Worm (Caenorhabditis elegans) whole organism, L1 larva: Measurements from ENCODE around the gene D1054.18.
A peak's percentile ranks its signal among the peaks of the same experiment; 100 is the strongest.

ENCODE experiments used
- C16A3.4 ChIP-seq: fragments of 150-350 bp; optimal IDR thresholded peaks from 2 replicates; lab custom pipeline; 2014; ENCODE audit warnings: missing biosample characterization, missing genetic modification characterization
- C34B4.2 ChIP-seq: sonication (generic microtip); optimal IDR thresholded peaks from 2 replicates; lab custom pipeline; 2017; ENCODE audit warnings: mild to moderate bottlenecking, missing genetic modification characterization, missing compliant biosample characterization
- F16B12.6 ChIP-seq: fragments of 150-350 bp; optimal IDR thresholded peaks from 2 replicates; lab custom pipeline; 2014; ENCODE audit warnings: missing biosample characterization, missing genetic modification characterization
- Y116A8C.19 ChIP-seq: sonication (generic microtip); optimal IDR thresholded peaks from 2 replicates; lab custom pipeline; 2016; ENCODE audit warnings: missing compliant biosample characterization, missing genetic modification characterization, borderline replicate concordance
- aha-1 ChIP-seq: fragments of 150-350 bp; optimal IDR thresholded peaks from 2 replicates; lab custom pipeline; 2014; ENCODE audit warnings: missing biosample characterization, missing genetic modification characterization
- aly-2 ChIP-seq: fragments of 150-350 bp; optimal IDR thresholded peaks from 2 replicates; lab custom pipeline; 2014; ENCODE audit warnings: missing biosample characterization, missing genetic modification characterization
- blmp-1 ChIP-seq: fragments of 150-350 bp; optimal IDR thresholded peaks from 2 replicates; lab custom pipeline; 2014; ENCODE audit warnings: missing biosample characterization, missing genetic modification characterization
- ceh-63 ChIP-seq: fragments of 200-800 bp; sonication (Bioruptor generic); optimal IDR thresholded peaks from 2 replicates; lab custom pipeline; 2018; ENCODE audit warnings: mild to moderate bottlenecking, missing genetic modification characterization, missing compliant biosample characterization
- ceh-8 ChIP-seq: fragments of 200-800 bp; sonication (Bioruptor generic); optimal IDR thresholded peaks from 2 replicates; lab custom pipeline; 2018; ENCODE audit warnings: mild to moderate bottlenecking, missing genetic modification characterization, moderate library complexity, missing compliant biosample characterization
- ceh-90 ChIP-seq: sonication (generic microtip); optimal IDR thresholded peaks from 2 replicates; lab custom pipeline; 2016; ENCODE audit warnings: missing genetic modification characterization, missing compliant biosample characterization
- ces-1 ChIP-seq: fragments of 150-350 bp; optimal IDR thresholded peaks from 2 replicates; lab custom pipeline; 2014; ENCODE audit warnings: missing biosample characterization, missing genetic modification reagents, missing genetic modification characterization
- dpl-1 ChIP-seq, 3 experiments: fragments of 150-350 bp in 2 of 3; sonication (generic microtip) in 1 of 3; optimal IDR thresholded peaks; 2 replicates each; lab custom pipeline; 2014 to 2017; ENCODE audit warnings: missing biosample characterization in 3 of 3, missing genetic modification characterization in 3 of 3, missing genetic modification reagents in 3 of 3
- dsc-1 ChIP-seq: sonication (generic microtip); optimal IDR thresholded peaks from 2 replicates; lab custom pipeline; 2016; ENCODE audit warnings: mild to moderate bottlenecking, missing genetic modification characterization, missing compliant biosample characterization
- efl-1 ChIP-seq, 4 experiments: fragments of 150-350 bp; optimal IDR thresholded peaks in 3 of 4; peaks in 1 of 4; 1 replicate in 1 of 4; 2 replicates in 3 of 4; lab custom pipeline; 2014; ENCODE audit warnings: missing biosample characterization in 2 of 4, missing genetic modification characterization in 2 of 4, missing genetic modification reagents in 2 of 4
- efl-3 ChIP-seq: fragments of 200-800 bp; sonication (Bioruptor generic); optimal IDR thresholded peaks from 2 replicates; lab custom pipeline; 2018; ENCODE audit warnings: mild to moderate bottlenecking, missing genetic modification characterization, missing compliant biosample characterization
- ets-5 ChIP-seq: fragments of 200-800 bp; sonication (Bioruptor generic); IDR thresholded peaks from 2 replicates; pipeline ENCODE4 v1.3.6; 2022; ENCODE audit warnings: missing genetic modification characterization, missing compliant biosample characterization
- fkh-10 ChIP-seq: sonication (generic microtip); optimal IDR thresholded peaks from 2 replicates; lab custom pipeline; 2017; ENCODE audit warnings: missing biosample characterization, missing genetic modification reagents, missing genetic modification characterization
- fkh-4 ChIP-seq: sonication (generic microtip); optimal IDR thresholded peaks from 2 replicates; lab custom pipeline; 2016; ENCODE audit warnings: missing compliant biosample characterization, missing genetic modification characterization, borderline replicate concordance
- fkh-8 ChIP-seq: sonication (generic microtip); optimal IDR thresholded peaks from 2 replicates; lab custom pipeline; 2016; ENCODE audit warnings: mild to moderate bottlenecking, missing genetic modification characterization, missing compliant biosample characterization
- fos-1 ChIP-seq: fragments of 150-350 bp; optimal IDR thresholded peaks from 2 replicates; lab custom pipeline; 2014; ENCODE audit warnings: missing biosample characterization, missing genetic modification characterization
- grh-1 ChIP-seq: fragments of 200-800 bp; sonication (Bioruptor generic); IDR thresholded peaks from 2 replicates; pipeline ENCODE4 v1.3.6; 2022; ENCODE audit warnings: missing genetic modification reagents, missing genetic modification characterization, missing compliant biosample characterization
- hlh-4 ChIP-seq: sonication (generic microtip); optimal IDR thresholded peaks from 2 replicates; lab custom pipeline; 2016; ENCODE audit warnings: mild to moderate bottlenecking, missing genetic modification characterization, missing compliant biosample characterization
- hpl-2 ChIP-seq: fragments of 150-350 bp; optimal IDR thresholded peaks from 2 replicates; lab custom pipeline; 2014; ENCODE audit warnings: missing biosample characterization, missing genetic modification reagents, missing genetic modification characterization
- jun-1 ChIP-seq: fragments of 150-350 bp; optimal IDR thresholded peaks from 2 replicates; lab custom pipeline; 2014; ENCODE audit warnings: missing biosample characterization, missing genetic modification reagents, missing genetic modification characterization
- lin-13 ChIP-seq: fragments of 150-350 bp; optimal IDR thresholded peaks from 2 replicates; lab custom pipeline; 2014; ENCODE audit warnings: missing biosample characterization, missing genetic modification reagents, missing genetic modification characterization
- lin-14 ChIP-seq: fragments of 200-800 bp; sonication (Bioruptor generic); optimal IDR thresholded peaks from 2 replicates; lab custom pipeline; 2018; ENCODE audit warnings: mild to moderate bottlenecking, missing genetic modification characterization, moderate library complexity, missing compliant biosample characterization
- lin-15B ChIP-seq: fragments of 150-350 bp; sonication (generic microtip); optimal IDR thresholded peaks from 3 replicates; lab custom pipeline; 2014; ENCODE audit warnings: missing biosample characterization, missing genetic modification characterization
- lin-39 ChIP-seq: fragments of 150-350 bp; optimal IDR thresholded peaks from 2 replicates; lab custom pipeline; 2014; ENCODE audit warnings: missing biosample characterization, missing genetic modification reagents, missing genetic modification characterization
- mab-9 ChIP-seq: fragments of 200-800 bp; sonication (Bioruptor generic); IDR thresholded peaks from 2 replicates; pipeline ENCODE4 v1.3.6; 2022; ENCODE audit warnings: missing genetic modification reagents, missing genetic modification characterization, missing compliant biosample characterization
- mef-2 ChIP-seq: fragments of 150-350 bp; optimal IDR thresholded peaks from 2 replicates; lab custom pipeline; 2014; ENCODE audit warnings: missing biosample characterization, missing genetic modification characterization
- nhr-11 ChIP-seq: fragments of 150-350 bp; optimal IDR thresholded peaks from 2 replicates; lab custom pipeline; 2014; ENCODE audit warnings: missing biosample characterization, missing genetic modification characterization
- nhr-12 ChIP-seq: sonication (generic microtip); optimal IDR thresholded peaks from 2 replicates; lab custom pipeline; 2017; ENCODE audit warnings: missing biosample characterization, missing genetic modification characterization
- nhr-19 ChIP-seq: fragments of 200-800 bp; sonication (Bioruptor generic); conservative IDR thresholded peaks from 2 replicates; pipeline ENCODE4 v1.3.6; 2022; ENCODE audit warnings: missing genetic modification characterization, missing compliant biosample characterization
- nhr-28 ChIP-seq: fragments of 150-350 bp; optimal IDR thresholded peaks from 2 replicates; lab custom pipeline; 2014; ENCODE audit warnings: missing biosample characterization, missing genetic modification characterization
- nhr-71 ChIP-seq: sonication (generic microtip); optimal IDR thresholded peaks from 2 replicates; lab custom pipeline; 2016; ENCODE audit warnings: mild to moderate bottlenecking, missing genetic modification characterization, moderate library complexity, missing compliant biosample characterization
- nhr-76 ChIP-seq: sonication (generic microtip); optimal IDR thresholded peaks from 2 replicates; lab custom pipeline; 2017; ENCODE audit warnings: missing biosample characterization, missing genetic modification characterization
- nhr-77 ChIP-seq: fragments of 150-350 bp; optimal IDR thresholded peaks from 2 replicates; lab custom pipeline; 2014; ENCODE audit warnings: missing biosample characterization, missing genetic modification characterization
- nhr-84 ChIP-seq: sonication (generic microtip); optimal IDR thresholded peaks from 2 replicates; lab custom pipeline; 2017; ENCODE audit warnings: missing biosample characterization, missing genetic modification characterization
- nhr-85 ChIP-seq: sonication (generic microtip); peaks from one replicate; lab custom pipeline; 2016; ENCODE audit warnings: missing genetic modification characterization, inconsistent platforms, missing compliant biosample characterization
- pax-3 ChIP-seq: fragments of 200-800 bp; sonication (Bioruptor generic); optimal IDR thresholded peaks from 2 replicates; lab custom pipeline; 2018; ENCODE audit warnings: mild to moderate bottlenecking, missing genetic modification characterization, moderate library complexity, missing compliant biosample characterization
- pqm-1 ChIP-seq: sonication (generic microtip); optimal IDR thresholded peaks from 3 replicates; lab custom pipeline; 2017; ENCODE audit warnings: missing biosample characterization, missing genetic modification characterization
- snpc-4 ChIP-seq: fragments of 150-350 bp; optimal IDR thresholded peaks from 2 replicates; lab custom pipeline; 2014; ENCODE audit warnings: missing biosample characterization, missing genetic modification characterization
- snu-23 ChIP-seq: sonication (generic microtip); optimal IDR thresholded peaks from 2 replicates; lab custom pipeline; 2016; ENCODE audit warnings: missing genetic modification characterization, missing compliant biosample characterization
- sox-4 ChIP-seq: sonication (generic microtip); optimal IDR thresholded peaks from 2 replicates; lab custom pipeline; 2016; ENCODE audit warnings: missing genetic modification characterization, missing compliant biosample characterization
- sptf-1 ChIP-seq: fragments of 150-350 bp; optimal IDR thresholded peaks from 2 replicates; lab custom pipeline; 2014; ENCODE audit warnings: missing biosample characterization, missing genetic modification characterization
- sup-37 ChIP-seq: fragments of 200-800 bp; sonication (Bioruptor generic); optimal IDR thresholded peaks from 2 replicates; lab custom pipeline; 2018; ENCODE audit warnings: mild to moderate bottlenecking, missing genetic modification characterization, missing compliant biosample characterization
- tbx-2 ChIP-seq: sonication (generic microtip); optimal IDR thresholded peaks from 2 replicates; lab custom pipeline; 2016; ENCODE audit warnings: missing genetic modification characterization, missing compliant biosample characterization
- unc-62 ChIP-seq: fragments of 150-350 bp; optimal IDR thresholded peaks from 2 replicates; lab custom pipeline; 2014; ENCODE audit warnings: missing biosample characterization, missing genetic modification reagents, missing genetic modification characterization
- unc-98 ChIP-seq: fragments of 200-800 bp; sonication (Bioruptor generic); IDR thresholded peaks from 2 replicates; pipeline ENCODE4 v1.3.6; 2022; ENCODE audit warnings: missing genetic modification characterization, missing compliant biosample characterization
- zag-1 ChIP-seq: fragments of 150-350 bp; optimal IDR thresholded peaks from 2 replicates; lab custom pipeline; 2014; ENCODE audit warnings: missing biosample characterization, missing genetic modification characterization
- zip-4 ChIP-seq: fragments of 200-800 bp; sonication (Bioruptor generic); optimal IDR thresholded peaks from 2 replicates; lab custom pipeline; 2018; ENCODE audit warnings: mild to moderate bottlenecking, missing genetic modification characterization, moderate library complexity, missing compliant biosample characterization
- ztf-11 ChIP-seq, 2 experiments: sonication (generic microtip); optimal IDR thresholded peaks; 2 replicates each; lab custom pipeline; 2016 to 2017; ENCODE audit warnings: missing genetic modification characterization in 2 of 2, missing biosample characterization in 1 of 2, missing compliant biosample characterization in 1 of 2
- ztf-4 ChIP-seq: fragments of 150-350 bp; optimal IDR thresholded peaks from 2 replicates; lab custom pipeline; 2014; ENCODE audit warnings: missing biosample characterization, missing genetic modification characterization

The D1054.18 gene

DNA sequence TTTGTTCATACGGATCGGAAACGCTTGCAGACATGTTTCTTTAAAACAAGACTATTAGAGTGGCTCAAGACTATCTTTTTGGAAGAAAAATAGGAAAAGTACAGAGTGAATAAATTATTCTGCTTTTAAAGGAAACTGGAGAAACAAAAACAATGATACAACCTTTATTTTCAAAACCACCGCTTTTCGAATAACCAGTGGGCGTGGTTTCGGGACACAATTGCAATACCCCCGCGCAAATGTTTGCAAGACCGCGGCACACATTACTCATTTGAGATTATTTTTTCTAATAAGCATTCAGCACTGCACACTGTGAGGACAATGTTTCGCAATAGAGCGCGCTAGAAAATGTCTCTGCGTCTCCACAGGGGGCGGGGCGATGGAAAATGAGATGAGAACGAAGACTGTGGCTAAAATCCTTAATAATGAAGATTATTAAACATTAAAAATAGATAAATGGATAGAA is 6.9 kb upstream of the D1054.18 start, which contains the start of gene plrg-1:
plrg-1 (minus strand) TSS at position 51 of the 466 bp plus-strand sequence.
- TF ChIP-seq efl-3 (GFP tag; lab: Kevin White, UChicago) (no peak), fos-1 (tag; lab: Kevin White, UChicago) (peak; percentile 71), pax-3 (tag; lab: Kevin White, UChicago) (peak; percentile 74), nhr-28 (tag; lab: Kevin White, UChicago) (no peak), mef-2 (tag; lab: Kevin White, UChicago) (no peak), unc-98 (peak; percentile 52; the same call in 1 of the 2 replicates), ztf-4 (tag; lab: Kevin White, UChicago) (peak; percentile 80), lin-13 (peak; percentile 81), snu-23 (GFP tag; lab: Kevin White, UChicago) (peak; percentile 90), nhr-85 (tag; lab: Kevin White, UChicago) (peak; percentile 92), ceh-90 (tag; lab: Kevin White, UChicago) (peak; percentile 51), fkh-8 (tag; lab: Kevin White, UChicago) (peak; percentile 72), nhr-19 (peak; percentile 93), Y116A8C.19 (tag; lab: Kevin White, UChicago) (no peak), nhr-84 (tag; lab: Kevin White, UChicago) (no peak), dsc-1 (tag; lab: Kevin White, UChicago) (peak; percentile 91), lin-14 (GFP tag; lab: Kevin White, UChicago) (peak; percentile 93), grh-1 (GFP tag; lab: Robert Waterston, UW) (peak; percentile 75), mab-9 (peak; percentile 77), unc-62 (no peak), nhr-77 (tag; lab: Kevin White, UChicago) (peak; percentile 69), ets-5 (no peak), hpl-2 (GFP tag; lab: Kevin White, UChicago) (peak; percentile 43), lin-15B (tag; lab: Kevin White, UChicago) (peak; percentile 87), fkh-4 (tag; lab: Kevin White, UChicago) (peak; percentile 45), lin-39 (peak; percentile 80), ces-1 (GFP tag; lab: Kevin White, UChicago) (peak; percentile 14), dpl-1 (GFP tag; optimal IDR thresholded peaks at IDR 0.05; lab: Kevin White, UChicago) (peak; percentile 73 to 82 (median 81)), snpc-4 (peak; percentile 90), jun-1 (tag; lab: Kevin White, UChicago) (peak; percentile 49), efl-1 (optimal IDR thresholded peaks at IDR 0.05; lab: Kevin White, UChicago) (peak; percentile 80 to 86), efl-1 (GFP tag; optimal IDR thresholded peaks at IDR 0.05 in 1 of 2; lab: Kevin White, UChicago) (peak; percentile 79 to 98), ceh-63 (GFP tag; lab: Kevin White, UChicago) (peak; percentile 45), nhr-11 (peak; percentile 74), ztf-11 (tag; optimal IDR thresholded peaks at IDR 0.05; lab: Kevin White, UChicago) (peak in 1 of 2 experiments; percentile 77), fkh-10 (GFP tag; lab: Kevin White, UChicago) (peak; percentile 41), nhr-71 (peak; percentile 94), sox-4 (tag; lab: Kevin White, UChicago) (peak; percentile 38), C16A3.4 (tag; lab: Kevin White, UChicago) (peak; percentile 87), ceh-8 (peak; percentile 83), aly-2 (tag; lab: Kevin White, UChicago) (peak; percentile 51), nhr-76 (tag; lab: Kevin White, UChicago) (no peak), zip-4 (GFP tag; lab: Kevin White, UChicago) (peak; percentile 93), F16B12.6 (tag; lab: Kevin White, UChicago) (peak; percentile 50), hlh-4 (no peak), nhr-12 (no peak), sup-37 (GFP tag; lab: Kevin White, UChicago) (peak; percentile 69), blmp-1 (peak; percentile 74), C34B4.2 (tag; lab: Kevin White, UChicago) (no peak), sptf-1 (tag; lab: Kevin White, UChicago) (no peak), zag-1 (tag; lab: Kevin White, UChicago) (no peak), tbx-2 (tag; lab: Kevin White, UChicago) (peak; percentile 89), pqm-1 (tag; lab: Kevin White, UChicago) (no peak), aha-1 (tag; lab: Kevin White, UChicago) (peak; percentile 25)
